Worm (Caenorhabditis elegans): Measurements from ENCODE around the gene sre-47.

ce11 chrII:14010656-14011376 lies 26.4 kb upstream of the sre-47 start, which contains the start of gene F01D5.8:
- TF ChIP-seq nhr-11 (tag; optimal IDR thresholded peaks at IDR 0.05), result no peak
- TF ChIP-seq fkh-10 (GFP tag; optimal IDR thresholded peaks at IDR 0.05), result no peak
- TF ChIP-seq unc-42 (tag; optimal IDR thresholded peaks at IDR 0.05), result no peak
- no peak for TF ChIP-seq ceh-6 (GFP tag; optimal IDR thresholded peaks at IDR 0.05)
- no peak for TF ChIP-seq ttx-3 (tag; optimal IDR thresholded peaks at IDR 0.05)
- TF ChIP-seq pqm-1 (tag; optimal IDR thresholded peaks at IDR 0.05), result no peak
- no peak for TF ChIP-seq rnt-1 (tag; optimal IDR thresholded peaks at IDR 0.05)
- no peak for TF ChIP-seq ceh-14 (tag; optimal IDR thresholded peaks at IDR 0.05)

Measured in whole organism, late embryonic.